Worm (Caenorhabditis elegans): ENCODE results near the gene slc-36.5.

ce11 chrII:6901795-6902194, 24.9 kb upstream of the slc-36.5 start, which contains the start of gene psmd-9:
- TF ChIP-seq snpc-4 (tag; optimal IDR thresholded peaks at IDR 0.05) (no peak), nhr-12 (tag; optimal IDR thresholded peaks at IDR 0.05) (no peak), nhr-237 (tag; optimal IDR thresholded peaks at IDR 0.05) (no peak), nhr-28 (tag; optimal IDR thresholded peaks at IDR 0.05) (no peak), fkh-10 (GFP tag; optimal IDR thresholded peaks at IDR 0.05) (no peak), ama-1 (optimal IDR thresholded peaks at IDR 0.05) (no peak), pha-4 (tag; optimal IDR thresholded peaks at IDR 0.05) (no peak), nhr-25 (tag; optimal IDR thresholded peaks at IDR 0.05) (no peak)

All from whole organism, L3 larva.